Fruit fly (Drosophila melanogaster) S2 (cell line): ENCODE data around the gene CG17249.

Experiments
- CG8478 ChIP-seq: fragments of >200 bp; optimal IDR thresholded peaks from 2 replicates; lab custom pipeline; 2018
- CTCF ChIP-seq, 2 experiments: fragments of >200 bp; optimal IDR thresholded peaks; 2 replicates each; lab custom pipeline; 2018

CG17249 gene

dm6 chr3L:1629064-1629777 is 18.0 kb downstream of the CG17249 start, which contains the start of gene GC:
GC (minus strand) TSS chr3L:1629301.
- TF ChIP-seq CG8478 (lab: Kevin White, UChicago) (no peak), CTCF (optimal IDR thresholded peaks at IDR 0.05; lab: Kevin White, UChicago) (no peak)

dm6 chr3L:1628176-1628866 is 18.9 kb downstream of the CG17249 start, which contains the start of gene CG13928:
CG13928 (minus strand) TSS chr3L:1628377.
- TF ChIP-seq CTCF (optimal IDR thresholded peaks at IDR 0.05; lab: Kevin White, UChicago) (no peak), CG8478 (lab: Kevin White, UChicago) (no peak)

- TF ChIP-seq CG8478 (lab: Kevin White, UChicago), result no peak
- TF ChIP-seq CTCF (optimal IDR thresholded peaks at IDR 0.05; lab: Kevin White, UChicago), result no peak
These were observed 20.3 kb downstream of the CG17249 start for dm6 chr3L:1626924-1627323.

dm6 chr3L:1618116-1618727 is 29.0 kb downstream of the CG17249 start, which contains the start of the genes CG13926, ABCB7 and CG33230:
CG13926 (minus strand) TSS chr3L:1618158.
ABCB7 (plus strand) TSS chr3L:1618414.
CG33230 (plus strand) TSS chr3L:1618414.
- no peak for TF ChIP-seq CTCF (optimal IDR thresholded peaks at IDR 0.05; lab: Kevin White, UChicago)
- no peak for TF ChIP-seq CG8478 (lab: Kevin White, UChicago)

- TF ChIP-seq CG8478 (lab: Kevin White, UChicago), result no peak
- TF ChIP-seq CTCF (optimal IDR thresholded peaks at IDR 0.05; lab: Kevin White, UChicago), result no peak
These were observed 31.6 kb downstream of the CG17249 start, which contains the start of gene CG12105 for dm6 chr3L:1615701-1616100. CG12105 (minus strand) TSS chr3L:1615801.

dm6 chr3L:1614465-1615084 is 32.7 kb downstream of the CG17249 start:
- no peak for TF ChIP-seq CG8478 (lab: Kevin White, UChicago)
- no peak for TF ChIP-seq CTCF (optimal IDR thresholded peaks at IDR 0.05; lab: Kevin White, UChicago)

dm6 chr3L:1609611-1610010 is 37.7 kb downstream of the CG17249 start:
- TF ChIP-seq CTCF (optimal IDR thresholded peaks at IDR 0.05; lab: Kevin White, UChicago) (no peak), CG8478 (lab: Kevin White, UChicago) (no peak)

- no peak for TF ChIP-seq CG8478 (lab: Kevin White, UChicago)
- no peak for TF ChIP-seq CTCF (optimal IDR thresholded peaks at IDR 0.05; lab: Kevin White, UChicago)
These were observed 44.5 kb downstream of the CG17249 start, which contains the start of the genes CG18170 and CG33791 for dm6 chr3L:1602833-1603128. CG18170 (plus strand) TSS chr3L:1602954. CG33791 (plus strand) TSS chr3L:1602954.

dm6 chr3L:1602064-1602832 is 45.0 kb downstream of the CG17249 start, which contains the start of gene CG12104:
CG12104 (minus strand) TSS chr3L:1602674.
- TF ChIP-seq CTCF (optimal IDR thresholded peaks at IDR 0.05; lab: Kevin White, UChicago), result no peak
- TF ChIP-seq CG8478 (lab: Kevin White, UChicago), result no peak
